Worm (Caenorhabditis elegans) whole organism, young adult: ENCODE measurements around the gene srab-6.

Experiments used
- F22D6.2 ChIP-seq: sonication (generic microtip); optimal IDR thresholded peaks from 2 replicates; lab custom pipeline; 2016; ENCODE audit warnings: mild to moderate bottlenecking, missing genetic modification characterization, missing compliant biosample characterization
- F49E8.2 ChIP-seq: sonication (generic microtip); optimal IDR thresholded peaks from 3 replicates; lab custom pipeline; 2017; ENCODE audit warnings: missing genetic modification characterization, mild to moderate bottlenecking, missing compliant biosample characterization, antibody characterized with exemption, moderate library complexity; ENCODE audit not compliant: insufficient read depth
- F57A8.1 ChIP-seq: fragments of 200-800 bp; sonication (Bioruptor generic); optimal IDR thresholded peaks from 2 replicates; lab custom pipeline; 2018; ENCODE audit warnings: mild to moderate bottlenecking, missing genetic modification characterization, moderate library complexity, missing compliant biosample characterization
- T07F8.4 ChIP-seq: sonication (generic microtip); optimal IDR thresholded peaks from 2 replicates; lab custom pipeline; 2016; ENCODE audit warnings: mild to moderate bottlenecking, missing genetic modification characterization, moderate library complexity, missing compliant biosample characterization
- T26A5.8 ChIP-seq: sonication (generic microtip); optimal IDR thresholded peaks from 2 replicates; lab custom pipeline; 2016; ENCODE audit warnings: missing genetic modification characterization, missing compliant biosample characterization
- Y53G8AR.9 ChIP-seq: fragments of 200-800 bp; sonication (Bioruptor generic); conservative IDR thresholded peaks from 2 replicates; pipeline ENCODE4 v1.3.6; 2022; ENCODE audit warnings: missing genetic modification reagents, missing genetic modification characterization, missing compliant biosample characterization
- Y56A3A.18 ChIP-seq: fragments of 200-800 bp; sonication (Bioruptor generic); IDR thresholded peaks from 2 replicates; pipeline ENCODE4 v1.3.6; 2022; ENCODE audit warnings: missing genetic modification reagents, missing genetic modification characterization, missing compliant biosample characterization
- Y95B8A.8 ChIP-seq: fragments of 200-800 bp; sonication (Bioruptor generic); IDR thresholded peaks from 2 replicates; pipeline ENCODE4 v1.3.6; 2022; ENCODE audit warnings: missing genetic modification reagents, missing genetic modification characterization, missing compliant biosample characterization
- ZK185.1 ChIP-seq: sonication (generic microtip); optimal IDR thresholded peaks from 2 replicates; lab custom pipeline; 2016; ENCODE audit warnings: mild to moderate bottlenecking, missing genetic modification characterization, missing compliant biosample characterization; ENCODE audit not compliant: poor library complexity, severe bottlenecking
- athp-1 ChIP-seq: sonication (generic microtip); optimal IDR thresholded peaks from 2 replicates; lab custom pipeline; 2017; ENCODE audit warnings: mild to moderate bottlenecking, missing genetic modification characterization, missing compliant biosample characterization
- bed-2 ChIP-seq: fragments of 200-800 bp; sonication (Bioruptor generic); IDR thresholded peaks from 2 replicates; pipeline ENCODE4 v1.3.6; 2022; ENCODE audit warnings: missing genetic modification reagents, missing genetic modification characterization, missing compliant biosample characterization
- ccch-3 ChIP-seq: fragments of 200-800 bp; sonication (Bioruptor generic); optimal IDR thresholded peaks from 2 replicates; lab custom pipeline; 2018; ENCODE audit warnings: mild to moderate bottlenecking, missing genetic modification characterization, missing compliant biosample characterization
- cebp-2 ChIP-seq: fragments of 200-800 bp; sonication (Bioruptor generic); IDR thresholded peaks from 2 replicates; pipeline ENCODE4 v1.3.6; 2022; ENCODE audit warnings: missing genetic modification characterization, missing compliant biosample characterization
- ceh-58 ChIP-seq: fragments of 200-800 bp; sonication (Bioruptor generic); IDR thresholded peaks from 2 replicates; pipeline ENCODE4 v1.3.6; 2022; ENCODE audit warnings: missing genetic modification characterization, missing compliant biosample characterization
- ceh-79 ChIP-seq: sonication (generic microtip); optimal IDR thresholded peaks from 2 replicates; lab custom pipeline; 2017; ENCODE audit warnings: mild to moderate bottlenecking, missing genetic modification characterization, missing compliant biosample characterization
- dpl-1 ChIP-seq: fragments of 150-350 bp; optimal IDR thresholded peaks from 2 replicates; lab custom pipeline; 2014; ENCODE audit warnings: missing biosample characterization, missing genetic modification reagents, missing genetic modification characterization
- efl-1 ChIP-seq: fragments of 150-350 bp; optimal IDR thresholded peaks from 2 replicates; lab custom pipeline; 2014; ENCODE audit warnings: missing biosample characterization, missing genetic modification reagents, missing genetic modification characterization
- hlh-26 ChIP-seq: fragments of 200-800 bp; sonication (Bioruptor generic); conservative IDR thresholded peaks from 2 replicates; pipeline ENCODE4 v1.3.6; 2022; ENCODE audit warnings: missing genetic modification reagents, missing genetic modification characterization, missing compliant biosample characterization
- lin-26 ChIP-seq: fragments of 200-800 bp; sonication (Bioruptor generic); IDR thresholded peaks from 2 replicates; pipeline ENCODE4 v1.3.6; 2022; ENCODE audit warnings: missing genetic modification reagents, missing genetic modification characterization, missing compliant biosample characterization
- lin-35 ChIP-seq, 3 experiments: fragments of 150-350 bp in 2 of 3; sonication (generic microtip) in 1 of 3; optimal IDR thresholded peaks; 2 replicates each; lab custom pipeline; 2014 to 2018; ENCODE audit warnings: missing biosample characterization in 3 of 3, missing genetic modification characterization in 3 of 3, missing genetic modification reagents in 3 of 3
- lin-40 ChIP-seq: sonication (generic microtip); optimal IDR thresholded peaks from 2 replicates; lab custom pipeline; 2016; ENCODE audit warnings: missing genetic modification characterization, mild to moderate bottlenecking, missing compliant biosample characterization, missing genotype, missing genetic modification reagents
- lsy-27 ChIP-seq: sonication (generic microtip); optimal IDR thresholded peaks from 2 replicates; lab custom pipeline; 2017; ENCODE audit warnings: missing genetic modification characterization, mild to moderate bottlenecking, missing compliant biosample characterization, antibody characterized with exemption, missing genotype, borderline replicate concordance; ENCODE audit not compliant: insufficient read depth
- madf-3 ChIP-seq: fragments of 200-800 bp; sonication (Bioruptor generic); IDR thresholded peaks from 2 replicates; pipeline ENCODE4 v1.3.6; 2022; ENCODE audit warnings: missing genetic modification reagents, missing genetic modification characterization, missing compliant biosample characterization
- madf-8 ChIP-seq: fragments of 200-800 bp; sonication (Bioruptor generic); conservative IDR thresholded peaks from 2 replicates; pipeline ENCODE4 v1.3.6; 2022; ENCODE audit warnings: missing genetic modification reagents, missing genetic modification characterization, missing compliant biosample characterization
- mcd-1 ChIP-seq: fragments of 200-800 bp; sonication (Bioruptor generic); IDR thresholded peaks from 2 replicates; pipeline ENCODE4 v1.3.6; 2022; ENCODE audit warnings: missing genetic modification reagents, missing genetic modification characterization, missing compliant biosample characterization
- mel-28 ChIP-seq: sonication (generic microtip); optimal IDR thresholded peaks from 2 replicates; lab custom pipeline; 2016; ENCODE audit warnings: borderline replicate concordance, mild to moderate bottlenecking, missing genetic modification characterization, missing compliant biosample characterization
- nfyb-1 ChIP-seq: fragments of 200-800 bp; sonication (Bioruptor generic); IDR thresholded peaks from 2 replicates; pipeline ENCODE4 v1.3.6; 2022; ENCODE audit warnings: missing genetic modification reagents, missing genetic modification characterization, missing compliant biosample characterization
- nhr-120 ChIP-seq: fragments of 200-800 bp; sonication (Bioruptor generic); IDR thresholded peaks from 2 replicates; pipeline ENCODE4 v1.3.6; 2022; ENCODE audit warnings: missing genetic modification characterization, missing compliant biosample characterization
- nhr-27 ChIP-seq: fragments of 200-800 bp; sonication (Bioruptor generic); optimal IDR thresholded peaks from 2 replicates; lab custom pipeline; 2018; ENCODE audit warnings: mild to moderate bottlenecking, missing genetic modification characterization, moderate library complexity, missing compliant biosample characterization
- nhr-80 ChIP-seq: sonication (generic microtip); optimal IDR thresholded peaks from 2 replicates; lab custom pipeline; 2016; ENCODE audit warnings: missing genetic modification characterization, missing compliant biosample characterization
- nhr-90 ChIP-seq: sonication (generic microtip); optimal IDR thresholded peaks from 2 replicates; lab custom pipeline; 2016; ENCODE audit warnings: missing genotype, mild to moderate bottlenecking, missing genetic modification characterization, missing compliant biosample characterization
- rec-8 ChIP-seq, 2 experiments: sonication (generic microtip); optimal IDR thresholded peaks; 2 replicates each; lab custom pipeline; 2016; ENCODE audit warnings: mild to moderate bottlenecking in 2 of 2, missing genetic modification characterization in 2 of 2, missing genetic modification reagents in 2 of 2, missing genotype in 2 of 2, missing biosample characterization in 1 of 2, missing compliant biosample characterization in 1 of 2, moderate library complexity in 1 of 2
- sdz-38 ChIP-seq: sonication (generic microtip); optimal IDR thresholded peaks from 2 replicates; lab custom pipeline; 2016; ENCODE audit warnings: missing genotype, missing genetic modification characterization, missing compliant biosample characterization
- snpc-1.1 ChIP-seq: sonication (generic microtip); optimal IDR thresholded peaks from 2 replicates; lab custom pipeline; 2017; ENCODE audit warnings: missing genetic modification characterization, mild to moderate bottlenecking, missing compliant biosample characterization, antibody characterized with exemption, moderate library complexity, missing genotype, missing genetic modification reagents; ENCODE audit not compliant: insufficient read depth
- snpc-3.4 ChIP-seq: sonication (generic microtip); optimal IDR thresholded peaks from 2 replicates; lab custom pipeline; 2017; ENCODE audit warnings: missing genetic modification characterization, mild to moderate bottlenecking, missing compliant biosample characterization, antibody characterized with exemption, moderate library complexity, missing genotype, missing genetic modification reagents
- tlf-1 ChIP-seq: fragments of 200-800 bp; sonication (Bioruptor generic); optimal IDR thresholded peaks from 2 replicates; lab custom pipeline; 2018; ENCODE audit warnings: mild to moderate bottlenecking, missing genetic modification characterization, missing compliant biosample characterization
- unc-62 ChIP-seq: fragments of 150-350 bp; optimal IDR thresholded peaks from 2 replicates; lab custom pipeline; 2014; ENCODE audit warnings: missing biosample characterization, missing genetic modification reagents, missing genetic modification characterization
- zim-3 ChIP-seq: sonication (generic microtip); optimal IDR thresholded peaks from 2 replicates; lab custom pipeline; 2017; ENCODE audit warnings: mild to moderate bottlenecking, missing genetic modification characterization, moderate library complexity, missing compliant biosample characterization
- ztf-18 ChIP-seq: sonication (generic microtip); optimal IDR thresholded peaks from 2 replicates; lab custom pipeline; 2016; ENCODE audit warnings: missing genotype, mild to moderate bottlenecking, missing genetic modification characterization, missing compliant biosample characterization
- ztf-25 ChIP-seq: fragments of 200-800 bp; sonication (Bioruptor generic); IDR thresholded peaks from 2 replicates; pipeline ENCODE4 v1.3.6; 2022; ENCODE audit warnings: missing genetic modification reagents, missing genetic modification characterization, missing compliant biosample characterization
- ztf-26 ChIP-seq: sonication (generic microtip); optimal IDR thresholded peaks from 2 replicates; lab custom pipeline; 2017; ENCODE audit warnings: missing genetic modification characterization, missing compliant biosample characterization

The srab-6 gene

DNA sequence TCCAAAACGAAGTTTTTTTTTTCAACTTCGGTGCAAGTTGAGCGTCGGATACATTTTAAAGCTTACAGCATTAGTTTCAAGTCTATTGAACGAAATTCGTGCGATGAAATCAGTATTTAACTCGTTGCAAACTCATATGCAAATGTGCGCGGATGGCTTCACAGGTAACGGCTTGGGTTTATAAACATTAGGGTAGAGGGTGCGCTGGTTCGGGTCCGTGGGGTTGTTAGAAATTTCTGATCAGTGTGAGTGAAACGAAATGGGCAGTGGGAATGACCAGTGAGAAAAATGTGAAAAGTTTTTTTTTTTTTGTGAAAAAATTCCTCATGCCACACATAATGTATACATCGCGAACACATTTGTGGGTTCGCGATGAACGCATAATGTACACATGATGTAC is 11.4 kb upstream of the srab-6 start (continued):
- 0 out of 2 replicates have a peak, but pooled peaks have one; percentile 16 for TF ChIP-seq Y95B8A.8 (GFP tag; lab: Robert Waterston, UW)
- TF ChIP-seq nhr-80 = no peak
- TF ChIP-seq lin-26 (GFP tag; lab: Robert Waterston, UW) = peak; percentile 90
- no peak for TF ChIP-seq ccch-3 (GFP tag; lab: Kevin White, UChicago)
- peak; percentile 22 for TF ChIP-seq zim-3 (tag; lab: Kevin White, UChicago)
- peak in 1 of 2 experiments; percentile 64 for TF ChIP-seq rec-8 (tag; optimal IDR thresholded peaks at IDR 0.05; lab: Kevin White, UChicago)
- no peak for TF ChIP-seq nhr-27 (tag; lab: Kevin White, UChicago)
- TF ChIP-seq cebp-2 (GFP tag; lab: Robert Waterston, UW) = no peak
- TF ChIP-seq nhr-120 (GFP tag; lab: Robert Waterston, UW) = no peak
- peak; percentile 62; the same call in 1 of the 2 replicates for TF ChIP-seq nfyb-1 (GFP tag; lab: Robert Waterston, UW)
- TF ChIP-seq tlf-1 (GFP tag; lab: Kevin White, UChicago) = no peak
- no peak for TF ChIP-seq F22D6.2 (tag; lab: Kevin White, UChicago)
- TF ChIP-seq Y53G8AR.9 (GFP tag; lab: Robert Waterston, UW) = 0 out of 2 replicates have a peak, but pooled peaks have one; percentile 68
- no peak for TF ChIP-seq snpc-1.1 (tag; lab: Kevin White, UChicago)
- TF ChIP-seq dpl-1 (GFP tag; lab: Kevin White, UChicago) = peak; percentile 9
- TF ChIP-seq madf-8 (GFP tag; lab: Robert Waterston, UW) = peak; percentile 27; the same call in 1 of the 2 replicates
- peak; percentile 77; the same call in 1 of the 2 replicates for TF ChIP-seq ceh-58
- 0 out of 2 replicates have a peak, but pooled peaks have one; percentile 21 for TF ChIP-seq mcd-1 (GFP tag; lab: Robert Waterston, UW)
- TF ChIP-seq ceh-79 = no peak
- no peak for TF ChIP-seq efl-1 (GFP tag; lab: Kevin White, UChicago)
- no peak for TF ChIP-seq sdz-38 (tag; lab: Kevin White, UChicago)
- no peak for TF ChIP-seq lsy-27 (tag; lab: Kevin White, UChicago)
- TF ChIP-seq lin-35 (GFP tag; optimal IDR thresholded peaks at IDR 0.05; lab: Kevin White, UChicago) = no peak
- TF ChIP-seq athp-1 (tag; lab: Kevin White, UChicago) = peak; percentile 48
- TF ChIP-seq ztf-26 = no peak
- TF ChIP-seq bed-2 (GFP tag; lab: Robert Waterston, UW) = no peak
- no peak for TF ChIP-seq lin-40 (tag; lab: Kevin White, UChicago)
- TF ChIP-seq ZK185.1 (tag; lab: Kevin White, UChicago) = no peak
- TF ChIP-seq mel-28 (tag; lab: Kevin White, UChicago) = no peak
- TF ChIP-seq Y56A3A.18 (GFP tag; lab: Robert Waterston, UW) = peak; percentile 62; the same call in 1 of the 2 replicates
- peak; percentile 1 for TF ChIP-seq snpc-3.4 (tag; lab: Kevin White, UChicago)
- no peak for TF ChIP-seq ztf-25
- peak; percentile 30 for TF ChIP-seq ztf-18 (tag; lab: Kevin White, UChicago)
- TF ChIP-seq T07F8.4 (tag; lab: Kevin White, UChicago) = peak; percentile 47
- TF ChIP-seq F57A8.1 = no peak
- peak; percentile 74 for TF ChIP-seq nhr-90 (tag; lab: Kevin White, UChicago)
- no peak for TF ChIP-seq unc-62 (GFP tag; lab: Kevin White, UChicago)
- TF ChIP-seq hlh-26 (GFP tag; lab: Robert Waterston, UW) = no peak
- no peak for TF ChIP-seq F49E8.2 (tag; lab: Kevin White, UChicago)
- TF ChIP-seq T26A5.8 (tag; lab: Kevin White, UChicago) = no peak
- TF ChIP-seq madf-3 (GFP tag; lab: Robert Waterston, UW) = no peak
